Worm (Caenorhabditis elegans): ENCODE measurements around the gene cysl-1.

cysl-1 gene

DNA sequence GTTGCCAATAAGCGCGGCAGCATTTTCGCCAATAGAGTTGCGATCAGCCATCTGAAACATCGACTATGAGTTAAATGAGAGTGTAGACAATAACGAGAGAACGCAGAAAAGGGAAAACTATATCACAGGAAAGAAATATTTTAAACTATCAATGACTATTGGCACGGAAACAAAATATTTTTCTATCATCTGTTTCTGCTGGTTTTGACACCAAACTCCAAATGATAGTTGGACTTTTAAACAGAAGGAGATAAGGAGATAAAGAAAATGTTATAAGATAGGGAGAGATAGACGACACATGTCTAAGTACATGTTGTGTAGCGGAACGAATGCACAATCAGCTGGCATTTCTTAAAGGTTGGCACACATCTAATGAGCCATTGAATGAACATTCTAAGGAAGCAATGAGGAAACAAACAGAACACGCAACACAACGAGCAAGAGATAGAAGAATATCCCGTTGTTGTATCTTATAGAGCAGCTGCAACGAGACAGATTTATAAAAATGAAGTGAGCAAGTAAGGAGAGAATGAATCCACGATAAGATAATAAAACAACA lies at the start of gene cysl-1:
cysl-1 (minus strand) TSS at position 51 of the 559 bp plus-strand sequence.
- no peak for TF ChIP-seq unc-62 (GFP tag; optimal IDR thresholded peaks at IDR 0.05)

DNA sequence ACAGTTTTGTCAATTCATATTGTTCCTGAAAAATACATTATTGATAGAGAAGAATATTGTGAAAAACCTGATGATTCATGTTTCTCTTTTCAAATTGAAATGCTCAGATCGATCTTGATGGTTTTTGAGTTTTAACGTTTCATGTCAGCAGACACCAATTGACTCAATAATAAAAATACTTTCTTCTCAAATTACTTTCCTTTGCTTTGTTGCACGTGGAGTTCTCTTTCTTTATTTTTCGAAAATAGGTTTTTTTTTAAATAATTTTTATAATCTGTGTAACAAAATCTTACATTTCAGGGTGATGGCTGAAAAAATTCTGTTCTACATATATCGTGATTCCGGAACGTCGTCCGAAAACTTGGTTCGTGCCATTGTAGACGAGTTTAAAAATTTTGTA lies 46.3 kb upstream of the cysl-1 start, which contains the start of gene F19C6.2:
F19C6.2 (plus strand) TSS at position 301 of the 400 bp plus-strand sequence.
- no peak for TF ChIP-seq unc-62 (GFP tag; optimal IDR thresholded peaks at IDR 0.05)

DNA sequence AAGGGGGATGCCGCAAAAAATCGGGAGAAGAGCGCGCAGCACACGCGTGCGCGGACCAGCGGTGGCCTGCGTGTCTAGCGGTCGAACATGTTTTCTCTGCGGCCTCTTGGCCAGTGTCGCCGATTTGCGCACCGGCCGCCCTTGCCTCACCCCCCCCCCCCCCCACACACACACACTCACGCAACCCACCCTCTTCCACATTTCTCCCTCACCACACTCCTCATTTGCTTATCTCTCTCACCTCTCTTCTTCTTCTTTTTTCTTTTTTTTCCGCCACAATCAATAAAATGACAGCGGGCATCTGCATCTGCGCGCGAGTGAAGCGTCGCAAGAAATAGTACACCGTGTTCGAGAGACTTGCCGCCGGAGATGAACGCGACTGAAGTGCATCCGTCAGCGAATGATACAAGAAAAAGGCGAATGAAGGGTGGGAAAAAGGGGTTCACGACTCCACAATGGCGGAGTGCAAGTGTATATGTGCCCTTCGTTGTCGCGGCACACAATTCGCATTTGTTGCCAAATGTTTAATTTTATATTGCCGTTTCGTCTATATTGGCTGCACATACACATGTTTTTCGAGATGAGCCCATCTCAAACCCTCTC lies 45.4 kb upstream of the cysl-1 start:
- TF ChIP-seq unc-62 (GFP tag; optimal IDR thresholded peaks at IDR 0.05): no peak

DNA sequence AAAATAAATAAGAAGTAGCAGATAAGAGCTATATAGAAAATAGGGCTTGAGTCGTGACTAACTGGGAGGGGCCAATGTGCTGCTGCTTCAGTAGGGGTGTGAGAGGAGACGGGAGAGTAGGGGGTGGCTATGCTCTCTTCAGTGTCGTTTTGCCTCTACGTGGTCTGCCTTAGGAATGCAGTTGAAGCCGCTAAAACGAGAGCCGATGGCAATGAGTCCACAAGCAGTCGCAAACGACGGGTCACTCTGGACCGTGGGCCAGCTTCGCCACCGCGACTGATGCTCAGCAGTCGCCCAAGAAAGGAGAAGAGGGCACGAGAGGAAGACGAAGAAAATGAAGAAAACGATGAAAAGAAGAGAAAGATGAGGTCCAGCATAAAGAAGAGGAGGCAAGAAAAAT lies 44.9 kb upstream of the cysl-1 start, which contains the start of gene grk-1:
grk-1 (minus strand) TSS at position 17 of the 400 bp plus-strand sequence.
- no peak for TF ChIP-seq unc-62 (GFP tag; optimal IDR thresholded peaks at IDR 0.05)

DNA sequence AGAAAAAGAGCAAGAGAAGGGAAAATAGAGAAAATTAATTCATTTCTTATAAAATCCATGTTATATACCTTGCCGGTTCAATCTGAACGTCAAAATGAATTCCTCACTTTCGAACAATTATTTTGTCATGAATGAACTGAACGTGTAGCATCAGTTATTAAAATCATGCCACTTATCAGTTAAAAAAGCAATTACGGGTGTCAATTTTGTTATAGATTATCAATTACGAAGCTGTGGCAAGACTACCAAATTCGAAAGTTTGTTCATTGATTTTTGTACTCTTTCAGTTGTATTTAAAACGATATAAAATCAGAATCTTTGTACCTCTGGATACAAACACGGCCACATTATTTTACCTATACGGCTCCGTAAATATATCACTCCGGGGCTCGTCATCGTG lies 43.0 kb upstream of the cysl-1 start:
- no peak for TF ChIP-seq unc-62 (GFP tag; optimal IDR thresholded peaks at IDR 0.05)

DNA sequence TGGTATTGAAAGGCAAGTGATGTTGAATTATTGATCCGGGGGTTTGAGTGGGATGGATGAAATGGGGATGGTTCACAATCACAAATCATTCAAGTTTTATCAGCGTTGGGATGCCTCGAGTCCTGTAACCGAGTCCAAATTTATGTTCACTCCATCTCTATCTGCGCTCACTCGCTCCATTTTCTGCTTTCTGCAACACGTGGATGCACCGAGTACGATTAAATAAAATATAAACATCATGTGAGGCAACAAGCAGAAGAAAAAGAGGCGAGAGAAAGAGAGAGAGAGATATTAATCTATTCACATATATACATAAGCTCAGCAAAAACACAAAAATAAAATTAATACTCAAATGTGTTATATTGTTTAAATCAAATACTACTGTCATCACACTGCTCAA lies 38.8 kb upstream of the cysl-1 start:
- TF ChIP-seq unc-62 (GFP tag; optimal IDR thresholded peaks at IDR 0.05): no peak

DNA sequence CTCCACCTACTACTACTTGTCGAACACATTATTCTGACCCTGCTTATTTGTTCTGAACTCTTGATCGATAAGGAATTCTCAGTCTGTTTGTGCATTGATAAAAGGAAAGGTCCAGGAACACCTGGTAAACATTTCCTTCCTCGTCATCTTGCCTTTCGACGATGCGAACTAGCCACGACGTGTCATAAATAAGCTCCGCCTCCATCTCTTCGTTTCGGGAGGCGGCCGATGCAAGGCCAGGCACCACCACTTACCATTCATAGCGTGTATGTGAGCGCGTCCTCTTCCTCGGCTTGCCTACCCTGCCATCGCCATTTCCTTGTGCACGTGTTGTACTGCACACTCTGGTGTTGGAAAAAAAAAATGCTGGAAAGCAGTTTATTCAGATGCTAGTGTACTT lies 34.6 kb upstream of the cysl-1 start:
- no peak for TF ChIP-seq unc-62 (GFP tag; optimal IDR thresholded peaks at IDR 0.05)

DNA sequence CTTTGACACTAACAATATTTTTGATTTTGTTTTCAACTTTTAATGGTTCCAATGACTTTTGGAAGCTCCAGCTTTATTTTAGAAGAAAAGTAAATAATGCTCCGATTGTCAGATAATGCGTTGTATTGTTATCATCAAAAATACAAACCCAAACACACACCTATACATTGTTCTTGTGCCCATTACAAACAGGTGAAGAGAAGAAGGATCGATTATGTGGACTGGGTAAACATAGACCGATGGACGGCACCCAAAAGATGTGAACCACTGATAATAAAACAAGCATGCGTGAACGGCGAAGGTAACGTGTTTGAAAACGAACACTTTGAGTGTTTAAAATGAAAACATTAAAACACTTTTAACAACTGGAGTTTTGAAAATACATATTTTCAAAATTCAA lies 32.8 kb upstream of the cysl-1 start:
- TF ChIP-seq unc-62 (GFP tag; optimal IDR thresholded peaks at IDR 0.05): no peak

DNA sequence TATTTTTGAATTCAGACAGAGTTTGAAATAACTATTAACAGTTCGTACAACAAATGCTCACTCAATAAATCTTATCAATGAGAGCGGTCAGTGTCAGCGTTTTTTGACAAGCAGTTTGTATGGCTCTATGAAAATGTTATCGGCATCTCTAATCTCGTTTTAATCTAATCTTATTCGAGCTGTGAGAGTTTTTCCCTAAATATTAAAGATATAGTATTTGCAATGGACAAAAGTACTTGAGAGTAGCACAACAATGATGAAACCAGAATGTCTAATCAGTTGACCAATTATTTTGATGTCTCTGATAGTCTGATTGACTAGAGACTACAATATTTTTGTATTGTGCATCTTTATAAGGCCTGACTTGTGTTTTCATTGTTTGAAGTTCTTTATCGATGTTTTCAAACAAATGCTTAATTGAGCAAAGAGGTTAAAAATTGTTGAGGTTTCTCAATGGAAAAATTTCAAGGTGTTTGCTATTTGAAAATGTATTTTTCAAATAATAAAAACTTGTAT lies 30.6 kb upstream of the cysl-1 start, which contains the start of gene F19C6.5:
F19C6.5 (minus strand) TSS at position 51 of the 516 bp plus-strand sequence.
- TF ChIP-seq unc-62 (GFP tag; optimal IDR thresholded peaks at IDR 0.05): no peak

DNA sequence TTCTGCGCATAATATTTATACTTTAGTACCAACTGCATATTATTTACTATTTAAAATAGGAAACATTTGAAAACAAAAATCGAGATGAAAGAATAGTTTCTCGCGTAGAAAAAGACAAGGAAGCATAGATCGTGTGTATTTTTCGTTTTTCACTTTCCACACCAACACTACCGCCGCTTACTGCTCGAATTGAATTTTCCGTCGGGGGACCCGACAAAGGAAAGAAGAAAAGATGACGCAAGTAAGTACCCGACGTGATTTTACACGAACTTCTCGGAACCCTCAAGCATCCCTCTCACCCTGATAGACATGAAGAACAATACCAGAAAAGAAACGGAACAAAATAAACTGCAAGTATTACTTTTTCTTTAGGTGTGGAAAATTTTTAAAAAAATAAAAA lies 26.9 kb upstream of the cysl-1 start:
- no peak for TF ChIP-seq unc-62 (GFP tag; optimal IDR thresholded peaks at IDR 0.05)

DNA sequence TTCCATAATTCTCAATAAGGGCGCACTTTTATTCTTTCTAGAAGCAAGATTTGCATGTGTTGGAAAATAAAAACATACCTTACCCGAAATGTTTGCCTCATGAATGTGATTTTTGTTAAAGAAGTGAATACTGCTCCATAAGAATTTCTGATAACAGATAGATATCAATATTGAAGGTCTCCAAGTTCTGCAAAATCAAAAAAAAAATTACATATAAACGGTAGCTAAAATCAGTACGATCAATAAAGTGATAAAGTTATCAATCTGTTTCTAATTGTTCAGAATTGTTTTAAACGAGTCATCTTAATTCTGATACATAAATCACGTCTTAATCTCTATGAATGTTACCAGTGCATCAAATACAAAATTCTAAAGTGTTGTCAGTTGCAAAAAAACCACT lies 21.9 kb upstream of the cysl-1 start, which contains the start of gene mgl-1:
mgl-1 (minus strand) TSS at position 101 of the 400 bp plus-strand sequence.
- no peak for TF ChIP-seq unc-62 (GFP tag; optimal IDR thresholded peaks at IDR 0.05)

DNA sequence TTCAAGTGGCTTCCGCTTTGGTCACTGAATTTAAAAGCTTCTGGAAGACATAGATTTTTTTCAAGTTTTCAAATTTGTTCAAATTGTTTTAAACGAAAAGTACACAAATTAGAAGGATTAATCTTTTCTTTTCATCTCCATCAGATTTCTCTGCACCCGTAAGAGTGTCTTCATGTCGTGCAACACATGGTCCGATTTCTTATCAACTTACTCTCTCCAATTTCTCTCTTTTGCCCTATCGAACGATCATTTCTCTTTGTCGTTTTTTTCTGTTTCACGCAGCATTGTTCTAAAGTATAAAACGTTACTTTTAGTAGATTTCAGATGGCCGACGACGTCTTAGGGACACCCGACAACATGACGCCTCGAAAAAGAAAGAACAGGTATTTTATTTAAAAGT lies 10.9 kb upstream of the cysl-1 start, which contains the start of gene pssy-1:
pssy-1 (plus strand) TSS at position 318 of the 400 bp plus-strand sequence.
- no peak for TF ChIP-seq unc-62 (GFP tag; optimal IDR thresholded peaks at IDR 0.05)

DNA sequence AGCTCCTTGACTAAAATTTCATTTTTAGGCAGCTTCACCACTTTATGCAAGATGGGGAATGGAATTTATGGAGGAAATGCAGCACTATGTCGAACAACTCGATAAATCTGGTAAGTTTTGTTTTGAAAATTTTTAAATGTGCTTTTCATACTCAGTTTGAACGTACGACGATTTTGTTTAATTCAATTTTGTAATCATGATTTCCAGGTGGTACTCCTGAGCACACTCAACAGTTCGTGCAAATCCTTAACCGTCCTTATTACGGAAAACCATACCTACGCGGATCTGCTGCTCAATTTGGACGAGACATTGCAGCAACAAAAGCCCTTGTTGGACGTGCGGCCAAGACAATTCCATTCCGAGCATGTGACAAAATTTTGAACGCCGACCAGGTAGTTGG lies 8.2 kb upstream of the cysl-1 start:
- TF ChIP-seq unc-62 (GFP tag; optimal IDR thresholded peaks at IDR 0.05): no peak

DNA sequence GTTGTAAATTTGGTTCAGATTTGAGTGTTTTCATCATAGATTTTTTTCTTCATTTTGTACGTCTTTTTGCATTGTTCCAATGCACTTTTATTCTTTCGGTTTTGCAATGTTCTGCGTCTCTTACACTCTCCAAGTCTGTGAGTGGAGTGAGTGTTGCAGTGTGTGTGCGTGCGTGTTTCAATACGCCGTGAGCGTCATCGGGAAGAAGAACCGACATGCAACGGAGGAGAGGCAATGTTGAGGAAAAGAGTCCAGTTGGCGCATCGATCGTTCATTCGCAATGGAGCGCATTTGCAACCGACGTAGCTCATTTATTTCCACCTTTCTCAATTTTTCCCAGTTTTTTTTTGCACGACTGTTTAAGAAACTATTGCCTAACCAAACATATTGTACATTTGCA lies 4.2 kb upstream of the cysl-1 start, which contains the start of gene ZC506.1:
ZC506.1 (plus strand) TSS at position 400 of the 400 bp plus-strand sequence.
- TF ChIP-seq unc-62 (GFP tag; optimal IDR thresholded peaks at IDR 0.05): no peak

DNA sequence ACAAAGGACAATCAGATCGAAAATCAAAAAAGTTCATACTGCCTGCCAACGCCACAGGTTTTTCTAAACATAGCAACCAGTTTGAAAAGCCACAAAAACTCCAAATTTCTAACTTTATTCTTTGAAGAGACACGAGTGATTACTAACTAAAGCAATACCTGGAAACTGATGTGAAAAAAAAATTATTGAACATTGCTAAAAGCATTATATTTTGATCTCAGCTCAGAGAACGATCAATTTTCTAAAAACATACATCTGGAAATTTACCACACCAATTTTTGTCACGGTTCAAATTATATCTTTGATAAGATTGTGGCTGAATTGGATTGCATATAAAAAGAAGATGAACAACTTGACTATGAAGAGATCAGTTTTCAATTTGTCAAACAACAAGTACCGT lies 3.1 kb upstream of the cysl-1 start:
- TF ChIP-seq unc-62 (GFP tag; optimal IDR thresholded peaks at IDR 0.05): no peak

DNA sequence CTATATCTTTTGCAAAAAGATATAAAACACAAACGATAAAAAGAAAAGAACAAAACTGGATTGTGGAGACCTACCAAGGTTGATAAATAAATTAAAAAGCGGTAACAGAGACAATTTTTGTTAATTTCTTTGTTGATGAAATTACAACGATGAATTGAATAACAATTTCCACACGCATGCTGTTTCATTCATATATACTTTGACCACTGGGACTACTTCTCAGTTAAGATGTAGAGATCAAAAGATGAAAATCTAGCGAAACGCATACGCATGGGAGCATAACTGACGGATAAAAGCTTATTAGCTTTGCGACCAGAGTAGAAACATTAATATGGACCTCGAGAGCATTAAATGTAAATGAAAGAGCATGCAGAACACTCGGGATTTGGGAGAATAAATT lies 1.7 kb upstream of the cysl-1 start:
- no peak for TF ChIP-seq unc-62 (GFP tag; optimal IDR thresholded peaks at IDR 0.05)

DNA sequence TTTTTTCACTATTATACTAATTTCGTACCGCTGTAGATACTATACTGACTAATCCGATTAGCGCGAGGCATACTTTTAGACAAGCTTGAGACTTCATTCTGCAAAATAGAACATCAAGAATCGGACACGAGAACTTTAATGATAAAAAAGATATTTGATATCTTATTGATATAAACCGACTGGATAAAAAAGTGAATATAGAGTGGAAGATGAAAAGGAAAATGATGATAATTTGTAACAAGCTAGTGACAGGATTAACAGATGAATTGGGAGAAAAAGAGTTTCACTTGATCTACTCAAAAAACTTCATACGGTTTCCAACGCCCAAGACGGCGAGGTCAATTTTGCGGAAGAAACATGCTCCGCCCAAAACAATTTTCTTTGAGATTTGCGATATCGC lies 5.4 kb downstream of the cysl-1 start, which contains the start of gene nas-37:
nas-37 (minus strand) TSS at position 101 of the 400 bp plus-strand sequence.
- TF ChIP-seq unc-62 (GFP tag; optimal IDR thresholded peaks at IDR 0.05): no peak

Data from whole organism, dauer.